Worm (Caenorhabditis elegans) whole organism, young adult: ENCODE measurements around the gene ccdc-149.
A peak's percentile ranks its signal among the peaks of the same experiment; 100 is the strongest.

ENCODE experiments used
- B0035.1 ChIP-seq: sonication (generic microtip); optimal IDR thresholded peaks from 2 replicates; lab custom pipeline; 2016; ENCODE audit warnings: missing genetic modification characterization, mild to moderate bottlenecking, missing compliant biosample characterization, missing genotype, missing genetic modification reagents
- C06A6.2 ChIP-seq: fragments of 200-800 bp; sonication (Bioruptor generic); conservative IDR thresholded peaks from 2 replicates; pipeline ENCODE4 v1.3.6; 2022; ENCODE audit warnings: missing genetic modification characterization, missing compliant biosample characterization
- D2030.7 ChIP-seq: fragments of 200-800 bp; sonication (Bioruptor generic); IDR thresholded peaks from 2 replicates; pipeline ENCODE4 v1.3.6; 2022; ENCODE audit warnings: missing genetic modification reagents, missing genetic modification characterization, missing compliant biosample characterization
- F23B12.7 ChIP-seq: sonication (generic microtip); optimal IDR thresholded peaks from 2 replicates; lab custom pipeline; 2017; ENCODE audit warnings: missing genetic modification characterization, mild to moderate bottlenecking, missing compliant biosample characterization, antibody characterized with exemption, moderate library complexity; ENCODE audit not compliant: insufficient read depth
- F33H1.4 ChIP-seq: fragments of 200-800 bp; sonication (Bioruptor generic); IDR thresholded peaks from 2 replicates; pipeline ENCODE4 v1.3.6; 2022; ENCODE audit warnings: missing genetic modification reagents, missing genetic modification characterization, missing compliant biosample characterization
- F55B11.4 ChIP-seq: sonication (generic microtip); optimal IDR thresholded peaks from 2 replicates; lab custom pipeline; 2016; ENCODE audit warnings: missing compliant biosample characterization, missing genetic modification characterization, borderline replicate concordance; ENCODE audit not compliant: insufficient read depth
- F57A8.1 ChIP-seq: fragments of 200-800 bp; sonication (Bioruptor generic); optimal IDR thresholded peaks from 2 replicates; lab custom pipeline; 2018; ENCODE audit warnings: mild to moderate bottlenecking, missing genetic modification characterization, moderate library complexity, missing compliant biosample characterization
- K12H6.12 ChIP-seq: fragments of 200-800 bp; sonication (Bioruptor generic); optimal IDR thresholded peaks from 2 replicates; lab custom pipeline; 2018; ENCODE audit warnings: mild to moderate bottlenecking, missing genetic modification characterization, missing compliant biosample characterization
- T07F8.4 ChIP-seq: sonication (generic microtip); optimal IDR thresholded peaks from 2 replicates; lab custom pipeline; 2016; ENCODE audit warnings: mild to moderate bottlenecking, missing genetic modification characterization, moderate library complexity, missing compliant biosample characterization
- ZK185.1 ChIP-seq: sonication (generic microtip); optimal IDR thresholded peaks from 2 replicates; lab custom pipeline; 2016; ENCODE audit warnings: mild to moderate bottlenecking, missing genetic modification characterization, missing compliant biosample characterization; ENCODE audit not compliant: poor library complexity, severe bottlenecking
- aptf-3 ChIP-seq: fragments of 200-800 bp; sonication (Bioruptor generic); IDR thresholded peaks from 2 replicates; pipeline ENCODE4 v1.3.6; 2022; ENCODE audit warnings: missing genetic modification characterization, missing compliant biosample characterization
- atf-7 ChIP-seq: sonication (generic microtip); optimal IDR thresholded peaks from 2 replicates; lab custom pipeline; 2017; ENCODE audit warnings: mild to moderate bottlenecking, missing genetic modification characterization, missing compliant biosample characterization
- attf-5 ChIP-seq: fragments of 200-800 bp; sonication (Bioruptor generic); optimal IDR thresholded peaks from 2 replicates; lab custom pipeline; 2018; ENCODE audit warnings: mild to moderate bottlenecking, missing genetic modification characterization, missing compliant biosample characterization
- attf-6 ChIP-seq: fragments of 200-800 bp; sonication (Bioruptor generic); IDR thresholded peaks from 2 replicates; pipeline ENCODE4 v1.3.6; 2022; ENCODE audit warnings: missing genetic modification reagents, missing genetic modification characterization, missing compliant biosample characterization
- bed-1 ChIP-seq: fragments of 200-800 bp; sonication (Bioruptor generic); IDR thresholded peaks from 2 replicates; pipeline ENCODE4 v1.3.6; 2022; ENCODE audit warnings: missing genetic modification reagents, missing genetic modification characterization, missing compliant biosample characterization
- bed-2 ChIP-seq: fragments of 200-800 bp; sonication (Bioruptor generic); IDR thresholded peaks from 2 replicates; pipeline ENCODE4 v1.3.6; 2022; ENCODE audit warnings: missing genetic modification reagents, missing genetic modification characterization, missing compliant biosample characterization
- cebp-2 ChIP-seq: fragments of 200-800 bp; sonication (Bioruptor generic); IDR thresholded peaks from 2 replicates; pipeline ENCODE4 v1.3.6; 2022; ENCODE audit warnings: missing genetic modification characterization, missing compliant biosample characterization
- ceh-79 ChIP-seq: sonication (generic microtip); optimal IDR thresholded peaks from 2 replicates; lab custom pipeline; 2017; ENCODE audit warnings: mild to moderate bottlenecking, missing genetic modification characterization, missing compliant biosample characterization
- chd-7 ChIP-seq: sonication (generic microtip); optimal IDR thresholded peaks from 2 replicates; lab custom pipeline; 2016; ENCODE audit warnings: mild to moderate bottlenecking, missing genetic modification characterization, moderate library complexity, missing compliant biosample characterization
- dox-1 ChIP-seq: fragments of 200-800 bp; sonication (Bioruptor generic); IDR thresholded peaks from 2 replicates; pipeline ENCODE4 v1.3.6; 2022; ENCODE audit warnings: missing genetic modification reagents, missing genetic modification characterization, missing compliant biosample characterization
- efl-1 ChIP-seq: fragments of 150-350 bp; optimal IDR thresholded peaks from 2 replicates; lab custom pipeline; 2014; ENCODE audit warnings: missing biosample characterization, missing genetic modification reagents, missing genetic modification characterization
- egl-18 ChIP-seq: fragments of 200-800 bp; sonication (Bioruptor generic); IDR thresholded peaks from 2 replicates; pipeline ENCODE4 v1.3.6; 2022; ENCODE audit warnings: missing genetic modification reagents, missing genetic modification characterization, missing compliant biosample characterization
- egl-44 ChIP-seq: fragments of 200-800 bp; sonication (Bioruptor generic); IDR thresholded peaks from 2 replicates; pipeline ENCODE4 v1.3.6; 2022; ENCODE audit warnings: missing genetic modification reagents, missing genetic modification characterization, missing compliant biosample characterization
- ets-4 ChIP-seq: fragments of 200-800 bp; sonication (Bioruptor generic); optimal IDR thresholded peaks from 2 replicates; lab custom pipeline; 2018; ENCODE audit warnings: mild to moderate bottlenecking, missing genetic modification characterization, missing compliant biosample characterization
- lag-1 ChIP-seq: fragments of 200-800 bp; sonication (Bioruptor generic); IDR thresholded peaks from 2 replicates; pipeline ENCODE4 v1.3.6; 2022; ENCODE audit warnings: missing genetic modification reagents, missing genetic modification characterization, missing compliant biosample characterization
- let-607 ChIP-seq, 2 experiments: fragments of 200-800 bp in 1 of 2; sonication (Bioruptor generic) in 1 of 2; sonication (generic microtip) in 1 of 2; optimal IDR thresholded peaks; 2 replicates each; lab custom pipeline; 2016 to 2018; ENCODE audit warnings: mild to moderate bottlenecking in 2 of 2, missing compliant biosample characterization in 2 of 2, missing genetic modification characterization in 2 of 2, moderate library complexity in 2 of 2, missing genotype in 1 of 2
- lin-35 ChIP-seq, 3 experiments: fragments of 150-350 bp in 2 of 3; sonication (generic microtip) in 1 of 3; optimal IDR thresholded peaks; 2 replicates each; lab custom pipeline; 2014 to 2018; ENCODE audit warnings: missing biosample characterization in 3 of 3, missing genetic modification characterization in 3 of 3, missing genetic modification reagents in 3 of 3
- lin-40 ChIP-seq: sonication (generic microtip); optimal IDR thresholded peaks from 2 replicates; lab custom pipeline; 2016; ENCODE audit warnings: missing genetic modification characterization, mild to moderate bottlenecking, missing compliant biosample characterization, missing genotype, missing genetic modification reagents
- lsl-1 ChIP-seq: fragments of 200-800 bp; sonication (Bioruptor generic); optimal IDR thresholded peaks from 2 replicates; lab custom pipeline; 2018; ENCODE audit warnings: mild to moderate bottlenecking, missing genetic modification characterization, moderate library complexity, missing compliant biosample characterization
- lsy-27 ChIP-seq: sonication (generic microtip); optimal IDR thresholded peaks from 2 replicates; lab custom pipeline; 2017; ENCODE audit warnings: missing genetic modification characterization, mild to moderate bottlenecking, missing compliant biosample characterization, antibody characterized with exemption, missing genotype, borderline replicate concordance; ENCODE audit not compliant: insufficient read depth
- madf-8 ChIP-seq: fragments of 200-800 bp; sonication (Bioruptor generic); conservative IDR thresholded peaks from 2 replicates; pipeline ENCODE4 v1.3.6; 2022; ENCODE audit warnings: missing genetic modification reagents, missing genetic modification characterization, missing compliant biosample characterization
- mes-4 ChIP-seq: sonication (generic microtip); optimal IDR thresholded peaks from 2 replicates; lab custom pipeline; 2016; ENCODE audit warnings: missing genotype, missing genetic modification characterization, missing compliant biosample characterization
- mxl-1 ChIP-seq: sonication (generic microtip); optimal IDR thresholded peaks from 2 replicates; lab custom pipeline; 2016; ENCODE audit warnings: missing genetic modification characterization, missing compliant biosample characterization
- nhr-179 ChIP-seq: sonication (generic microtip); optimal IDR thresholded peaks from 2 replicates; lab custom pipeline; 2016; ENCODE audit warnings: mild to moderate bottlenecking, missing genetic modification characterization, missing compliant biosample characterization
- nhr-27 ChIP-seq: fragments of 200-800 bp; sonication (Bioruptor generic); optimal IDR thresholded peaks from 2 replicates; lab custom pipeline; 2018; ENCODE audit warnings: mild to moderate bottlenecking, missing genetic modification characterization, moderate library complexity, missing compliant biosample characterization
- nhr-80 ChIP-seq: sonication (generic microtip); optimal IDR thresholded peaks from 2 replicates; lab custom pipeline; 2016; ENCODE audit warnings: missing genetic modification characterization, missing compliant biosample characterization
- nhr-90 ChIP-seq: sonication (generic microtip); optimal IDR thresholded peaks from 2 replicates; lab custom pipeline; 2016; ENCODE audit warnings: missing genotype, mild to moderate bottlenecking, missing genetic modification characterization, missing compliant biosample characterization
- pbrm-1 ChIP-seq: fragments of 200-800 bp; sonication (Bioruptor generic); IDR thresholded peaks from 2 replicates; pipeline ENCODE4 v1.3.6; 2022; ENCODE audit warnings: missing genetic modification reagents, missing genetic modification characterization, missing compliant biosample characterization
- sea-2 ChIP-seq: fragments of 200-800 bp; sonication (Bioruptor generic); IDR thresholded peaks from 2 replicates; pipeline ENCODE4 v1.3.6; 2022; ENCODE audit warnings: missing genetic modification characterization, missing compliant biosample characterization
- snpc-4 ChIP-seq, 5 experiments: fragments of 150-350 bp in 1 of 5; sonication (generic microtip) in 4 of 5; optimal IDR thresholded peaks; 2 replicates each; lab custom pipeline; 2014 to 2018; ENCODE audit warnings: missing genetic modification characterization in 5 of 5, missing biosample characterization in 3 of 5, antibody characterized with exemption in 2 of 5, mild to moderate bottlenecking in 2 of 5, missing compliant biosample characterization in 2 of 5, missing genotype in 2 of 5, moderate library complexity in 2 of 5, missing genetic modification reagents in 1 of 5
- somi-1 ChIP-seq: fragments of 200-800 bp; sonication (Bioruptor generic); optimal IDR thresholded peaks from 2 replicates; lab custom pipeline; 2018; ENCODE audit warnings: mild to moderate bottlenecking, missing genetic modification characterization, missing compliant biosample characterization
- tbp1 ChIP-seq: fragments of 200-800 bp; sonication (Bioruptor generic); optimal IDR thresholded peaks from 2 replicates; lab custom pipeline; 2018; ENCODE audit warnings: mild to moderate bottlenecking, missing genetic modification characterization, missing compliant biosample characterization
- unc-130 ChIP-seq: sonication (generic microtip); optimal IDR thresholded peaks from 2 replicates; lab custom pipeline; 2016; ENCODE audit warnings: missing genetic modification reagents, missing genetic modification characterization, missing compliant biosample characterization
- zfh-2 ChIP-seq: fragments of 200-800 bp; sonication (Bioruptor generic); conservative IDR thresholded peaks from 2 replicates; pipeline ENCODE4 v1.3.6; 2022; ENCODE audit warnings: missing genetic modification reagents, missing genetic modification characterization, missing compliant biosample characterization
- ztf-18 ChIP-seq: sonication (generic microtip); optimal IDR thresholded peaks from 2 replicates; lab custom pipeline; 2016; ENCODE audit warnings: missing genotype, mild to moderate bottlenecking, missing genetic modification characterization, missing compliant biosample characterization
- ztf-25 ChIP-seq: fragments of 200-800 bp; sonication (Bioruptor generic); IDR thresholded peaks from 2 replicates; pipeline ENCODE4 v1.3.6; 2022; ENCODE audit warnings: missing genetic modification reagents, missing genetic modification characterization, missing compliant biosample characterization

The ccdc-149 gene

ce11 chrX:11546445-11547275, 35.4 kb upstream of the ccdc-149 start, which contains the start of gene selt-1.1 (continued):
- TF ChIP-seq mxl-1 (no peak), D2030.7 (GFP tag; lab: Robert Waterston, UW) (no peak), F57A8.1 (no peak), snpc-4 (GFP tag; optimal IDR thresholded peaks at IDR 0.05; lab: Kevin White, UChicago) (no peak), snpc-4 (tag; optimal IDR thresholded peaks at IDR 0.05; lab: Kevin White, UChicago) (peak in 1 of 4 experiments; percentile 40), chd-7 (tag; lab: Kevin White, UChicago) (peak; percentile 8), attf-5 (GFP tag; lab: Kevin White, UChicago) (peak; percentile 57), sea-2 (GFP tag; lab: Robert Waterston, UW) (no peak), efl-1 (no peak), egl-18 (GFP tag; lab: Robert Waterston, UW) (no peak), zfh-2 (no peak), nhr-80 (peak; percentile 98), ceh-79 (tag; lab: Kevin White, UChicago) (no peak), mes-4 (tag; lab: Kevin White, UChicago) (no peak), egl-44 (GFP tag; lab: Robert Waterston, UW) (no peak), madf-8 (GFP tag; lab: Robert Waterston, UW) (no peak), lsy-27 (no peak), F55B11.4 (tag; lab: Kevin White, UChicago) (no peak), let-607 (tag; optimal IDR thresholded peaks at IDR 0.05; lab: Kevin White, UChicago) (peak; percentile 43 to 68), F23B12.7 (tag; lab: Kevin White, UChicago) (peak; percentile 5), lin-35 (GFP tag; optimal IDR thresholded peaks at IDR 0.05; lab: Kevin White, UChicago) (no peak), lag-1 (GFP tag; lab: Robert Waterston, UW) (no peak), dox-1 (GFP tag; lab: Robert Waterston, UW) (peak; percentile 89), tbp1 (GFP tag; lab: Kevin White, UChicago) (no peak), pbrm-1 (peak; percentile 32; the same call in 1 of the 2 replicates), atf-7 (tag; lab: Kevin White, UChicago) (peak; percentile 29), somi-1 (GFP tag; lab: Kevin White, UChicago) (no peak), K12H6.12 (tag; lab: Kevin White, UChicago) (peak; percentile 14), B0035.1 (no peak), C06A6.2 (no peak), attf-6 (GFP tag; lab: Robert Waterston, UW) (no peak), lin-40 (tag; lab: Kevin White, UChicago) (peak; percentile 65), lsl-1 (GFP tag; lab: Kevin White, UChicago) (no peak), ztf-25 (GFP tag; lab: Robert Waterston, UW) (no peak), aptf-3 (no peak), bed-1 (GFP tag; lab: Robert Waterston, UW) (no peak), nhr-27 (tag; lab: Kevin White, UChicago) (no peak), unc-130 (GFP tag; lab: Kevin White, UChicago) (no peak), ets-4 (GFP tag; lab: Kevin White, UChicago) (peak; percentile 85), cebp-2 (GFP tag; lab: Robert Waterston, UW) (no peak), nhr-90 (tag; lab: Kevin White, UChicago) (peak; percentile 7), nhr-179 (tag; lab: Kevin White, UChicago) (no peak), ZK185.1 (tag; lab: Kevin White, UChicago) (peak; percentile 46), bed-2 (GFP tag; lab: Robert Waterston, UW) (0 out of 2 replicates have a peak, but pooled peaks have one; percentile 28), T07F8.4 (no peak), F33H1.4 (no peak), ztf-18 (tag; lab: Kevin White, UChicago) (peak; percentile 16)
